Fruit fly (Drosophila melanogaster) whole organism, embryonic: ENCODE data around the gene nudC.

Source experiments
- Abd-B ChIP-seq: fragments of 200-800 bp; sonication (Bioruptor generic); optimal IDR thresholded peaks from 2 replicates; lab custom pipeline; 2018; ENCODE audit warnings: missing biosample characterization, mild to moderate bottlenecking, missing genetic modification characterization, moderate library complexity
- Ada2b ChIP-seq: fragments of 200-800 bp; sonication (Bioruptor generic); IDR thresholded peaks from 2 replicates; pipeline ENCODE4 v1.3.6; 2022; ENCODE audit warnings: missing biosample characterization, missing genetic modification characterization
- Blimp-1 ChIP-seq: fragments of 200-800 bp; sonication (Bioruptor generic); optimal IDR thresholded peaks from 3 replicates; lab custom pipeline; 2018; ENCODE audit warnings: missing biosample characterization, missing genetic modification characterization, mild to moderate bottlenecking, moderate library complexity, missing genetic modification reagents
- CG10209 ChIP-seq: fragments of 200-800 bp; sonication (Bioruptor generic); optimal IDR thresholded peaks from 3 replicates; lab custom pipeline; 2017; ENCODE audit warnings: missing biosample characterization, mild to moderate bottlenecking, missing genetic modification characterization, missing genetic modification reagents
- CG10267 ChIP-seq: fragments of 200-800 bp; sonication (Bioruptor generic); optimal IDR thresholded peaks from 2 replicates; lab custom pipeline; 2018; ENCODE audit warnings: missing biosample characterization, mild to moderate bottlenecking, missing genetic modification characterization, moderate library complexity
- CG11560 ChIP-seq: fragments of 200-800 bp; sonication (Bioruptor generic); IDR thresholded peaks from 3 replicates; pipeline ENCODE4 v1.3.6; 2022; ENCODE audit warnings: missing biosample characterization, missing genetic modification characterization
- CG11695 ChIP-seq: fragments of 200-800 bp; sonication (Bioruptor generic); IDR thresholded peaks from 3 replicates; pipeline ENCODE4 v1.3.6; 2022; ENCODE audit warnings: missing biosample characterization, missing genetic modification characterization
- CG13296 ChIP-seq: fragments of 200-800 bp; sonication (Bioruptor generic); optimal IDR thresholded peaks from 3 replicates; lab custom pipeline; 2018; ENCODE audit warnings: missing biosample characterization, mild to moderate bottlenecking, missing genetic modification characterization
- CG13424 ChIP-seq: fragments of 200-800 bp; sonication (Bioruptor generic); optimal IDR thresholded peaks from 2 replicates; lab custom pipeline; 2019; ENCODE audit warnings: missing biosample characterization, mild to moderate bottlenecking, missing genetic modification characterization, moderate library complexity
- CG15011 ChIP-seq: fragments of 200-800 bp; sonication (Bioruptor generic); optimal IDR thresholded peaks from 3 replicates; lab custom pipeline; 2018; ENCODE audit warnings: missing biosample characterization, mild to moderate bottlenecking, missing genetic modification characterization
- CG15269 ChIP-seq: fragments of 200-800 bp; sonication (Bioruptor generic); optimal IDR thresholded peaks from 2 replicates; lab custom pipeline; 2018; ENCODE audit warnings: missing biosample characterization, mild to moderate bottlenecking, missing genetic modification characterization, moderate library complexity
- CG1647 ChIP-seq: fragments of 200-800 bp; sonication (Bioruptor generic); optimal IDR thresholded peaks from 3 replicates; lab custom pipeline; 2016; ENCODE audit warnings: missing biosample characterization, missing genetic modification characterization
- CG17361 ChIP-seq: fragments of 200-800 bp; sonication (Bioruptor generic); IDR thresholded peaks from 3 replicates; pipeline ENCODE4 v1.3.6; 2022; ENCODE audit warnings: missing biosample characterization, missing genetic modification characterization
- CG30403 ChIP-seq: fragments of 200-800 bp; sonication (Bioruptor generic); optimal IDR thresholded peaks from 3 replicates; lab custom pipeline; 2016; ENCODE audit warnings: missing biosample characterization, missing genetic modification characterization
- CG6854 ChIP-seq: fragments of 200-800 bp; sonication (Bioruptor generic); optimal IDR thresholded peaks from 3 replicates; lab custom pipeline; 2017; ENCODE audit warnings: missing biosample characterization, mild to moderate bottlenecking, missing genetic modification characterization
- CG8765 ChIP-seq: fragments of 200-800 bp; sonication (Bioruptor generic); IDR thresholded peaks from 2 replicates; pipeline ENCODE4 v1.3.6; 2022; ENCODE audit warnings: missing biosample characterization, missing genetic modification characterization
- CG8924 ChIP-seq: fragments of 200-800 bp; optimal IDR thresholded peaks from 3 replicates; lab custom pipeline; 2019; ENCODE audit warnings: missing biosample characterization, mild to moderate bottlenecking, missing genetic modification characterization, moderate library complexity
- CG9727 ChIP-seq: fragments of 200-800 bp; sonication (Bioruptor generic); optimal IDR thresholded peaks from 3 replicates; lab custom pipeline; 2017; ENCODE audit warnings: missing biosample characterization, mild to moderate bottlenecking, missing genetic modification characterization
- CoRest ChIP-seq: fragments of 200-800 bp; sonication (Bioruptor generic); optimal IDR thresholded peaks from 3 replicates; lab custom pipeline; 2018; ENCODE audit warnings: missing biosample characterization, mild to moderate bottlenecking, missing genetic modification characterization, moderate library complexity
- Ets65A ChIP-seq: fragments of 200-800 bp; sonication (Bioruptor generic); peaks from one replicate; lab custom pipeline; 2016; ENCODE audit warnings: missing biosample characterization, missing genetic modification characterization
- Fer3 ChIP-seq: fragments of 200-800 bp; sonication (Bioruptor generic); optimal IDR thresholded peaks from 2 replicates; lab custom pipeline; 2018; ENCODE audit warnings: missing biosample characterization, mild to moderate bottlenecking, missing genetic modification characterization, moderate library complexity
- HLH3B ChIP-seq: fragments of 200-800 bp; sonication (Bioruptor generic); IDR thresholded peaks from 2 replicates; pipeline ENCODE4 v1.3.6; 2022; ENCODE audit warnings: missing biosample characterization, missing genetic modification characterization
- Hr51 ChIP-seq, 2 experiments: fragments of 200-800 bp; sonication (Bioruptor generic); optimal IDR thresholded peaks; 2 replicates in 1 of 2; 3 replicates in 1 of 2; lab custom pipeline; 2016 to 2018; ENCODE audit warnings: missing biosample characterization in 2 of 2, missing genetic modification characterization in 2 of 2, mild to moderate bottlenecking in 1 of 2, moderate library complexity in 1 of 2
- Hsf ChIP-seq: fragments of 200-800 bp; sonication (Bioruptor generic); optimal IDR thresholded peaks from 3 replicates; lab custom pipeline; 2016; ENCODE audit warnings: missing biosample characterization, missing genetic modification characterization
- Med ChIP-seq: fragments of 200-800 bp; sonication (Bioruptor generic); peaks from one replicate; lab custom pipeline; 2016; ENCODE audit warnings: missing biosample characterization, missing genetic modification characterization, mild to moderate bottlenecking, inconsistent platforms, moderate library complexity
- Meics ChIP-seq: fragments of 200-800 bp; sonication (Bioruptor generic); optimal IDR thresholded peaks from 2 replicates; lab custom pipeline; 2017; ENCODE audit warnings: missing biosample characterization, mild to moderate bottlenecking, missing genetic modification characterization
- Oli ChIP-seq: fragments of 200-800 bp; sonication (Bioruptor generic); optimal IDR thresholded peaks from 2 replicates; lab custom pipeline; 2018; ENCODE audit warnings: missing biosample characterization, mild to moderate bottlenecking, missing genetic modification characterization, moderate library complexity
- Ravus ChIP-seq: fragments of 200-800 bp; sonication (Bioruptor generic); IDR thresholded peaks from 2 replicates; pipeline ENCODE4 v1.3.6; 2022; ENCODE audit warnings: missing biosample characterization, missing genetic modification characterization
- Rfx ChIP-seq: fragments of 200-800 bp; sonication (Bioruptor generic); IDR thresholded peaks from 2 replicates; pipeline ENCODE4 v1.3.6; 2022; ENCODE audit warnings: missing biosample characterization, missing genetic modification characterization
- Vsx1 ChIP-seq: fragments of 200-800 bp; sonication (Bioruptor generic); optimal IDR thresholded peaks from 2 replicates; lab custom pipeline; 2017; ENCODE audit warnings: missing biosample characterization, mild to moderate bottlenecking, missing genetic modification characterization, missing genetic modification reagents
- ac ChIP-seq: fragments of 200-800 bp; sonication (Bioruptor generic); optimal IDR thresholded peaks from 3 replicates; lab custom pipeline; 2017; ENCODE audit warnings: missing biosample characterization, mild to moderate bottlenecking, missing genetic modification characterization
- al ChIP-seq: fragments of 200-800 bp; sonication (Bioruptor generic); IDR thresholded peaks from 2 replicates; pipeline ENCODE4 v1.3.6; 2022; ENCODE audit warnings: missing biosample characterization, missing genetic modification characterization
- bab2 ChIP-seq: fragments of 200-800 bp; sonication (Bioruptor generic); optimal IDR thresholded peaks from 2 replicates; lab custom pipeline; 2016; ENCODE audit warnings: missing biosample characterization, missing genetic modification characterization
- crc ChIP-seq: fragments of 200-800 bp; sonication (Bioruptor generic); optimal IDR thresholded peaks from 2 replicates; lab custom pipeline; 2016; ENCODE audit warnings: missing biosample characterization, missing genetic modification characterization
- dysf ChIP-seq: fragments of 200-800 bp; sonication (Bioruptor generic); IDR thresholded peaks from 3 replicates; pipeline ENCODE4 v1.3.6; 2022; ENCODE audit warnings: missing biosample characterization, missing genetic modification characterization
- ems ChIP-seq: fragments of 200-800 bp; sonication (Bioruptor generic); optimal IDR thresholded peaks from 3 replicates; lab custom pipeline; 2016; ENCODE audit warnings: missing biosample characterization, missing genetic modification characterization
- esg ChIP-seq: fragments of 200-800 bp; sonication (Bioruptor generic); conservative IDR thresholded peaks from 2 replicates; pipeline ENCODE4 v1.3.6; 2022; ENCODE audit warnings: missing biosample characterization, missing genetic modification characterization
- fd3F ChIP-seq: fragments of 200-800 bp; sonication (Bioruptor generic); optimal IDR thresholded peaks from 2 replicates; lab custom pipeline; 2018; ENCODE audit warnings: missing biosample characterization, mild to moderate bottlenecking, missing genetic modification characterization, moderate library complexity
- gem ChIP-seq: fragments of 200-800 bp; sonication (Bioruptor generic); optimal IDR thresholded peaks from 2 replicates; lab custom pipeline; 2019; ENCODE audit warnings: missing biosample characterization, mild to moderate bottlenecking, missing genetic modification characterization, moderate library complexity
- grau ChIP-seq: fragments of 200-800 bp; optimal IDR thresholded peaks from 3 replicates; lab custom pipeline; 2019; ENCODE audit warnings: missing biosample characterization, mild to moderate bottlenecking, missing genetic modification characterization, moderate library complexity
- kni ChIP-seq: fragments of 200-800 bp; sonication (Bioruptor generic); optimal IDR thresholded peaks from 3 replicates; lab custom pipeline; 2017; ENCODE audit warnings: mild to moderate bottlenecking, missing biosample characterization, missing genetic modification reagents, missing genetic modification characterization
- lilli ChIP-seq: fragments of 200-800 bp; sonication (Bioruptor generic); optimal IDR thresholded peaks from 3 replicates; lab custom pipeline; 2016; ENCODE audit warnings: missing biosample characterization, missing genetic modification characterization
- nerfin-1 ChIP-seq: fragments of 200-800 bp; sonication (Bioruptor generic); optimal IDR thresholded peaks from 3 replicates; lab custom pipeline; 2019; ENCODE audit warnings: missing biosample characterization, mild to moderate bottlenecking, missing genetic modification characterization, moderate library complexity
- pan ChIP-seq, 4 experiments: fragments of >200 bp in 3 of 4; fragments of 200-800 bp in 1 of 4; sonication (Bioruptor generic) in 1 of 4; optimal IDR thresholded peaks in 3 of 4; IDR thresholded peaks in 1 of 4; 2 replicates each; pipeline versions ENCODE4 v1.3.6 to Lab custom; 2017 to 2022; ENCODE audit warnings: missing biosample characterization in 2 of 4, missing genetic modification characterization in 2 of 4, mixed read lengths in 1 of 4
- ranshi ChIP-seq: fragments of 200-800 bp; sonication (Bioruptor generic); IDR thresholded peaks from 2 replicates; pipeline ENCODE4 v1.3.6; 2022; ENCODE audit warnings: missing biosample characterization, missing genetic modification characterization
- so ChIP-seq: fragments of 200-800 bp; sonication (Bioruptor generic); IDR thresholded peaks from 3 replicates; pipeline ENCODE4 v1.3.6; 2022; ENCODE audit warnings: missing biosample characterization, missing genetic modification characterization
- sob ChIP-seq: fragments of 200-800 bp; sonication (Bioruptor generic); IDR thresholded peaks from 2 replicates; pipeline ENCODE4 v1.3.6; 2022; ENCODE audit warnings: missing biosample characterization, missing genetic modification characterization
- unpg ChIP-seq: fragments of 200-800 bp; sonication (Bioruptor generic); optimal IDR thresholded peaks from 3 replicates; lab custom pipeline; 2018; ENCODE audit warnings: missing biosample characterization, mild to moderate bottlenecking, missing genetic modification characterization, moderate library complexity

The nudC gene

DNA sequence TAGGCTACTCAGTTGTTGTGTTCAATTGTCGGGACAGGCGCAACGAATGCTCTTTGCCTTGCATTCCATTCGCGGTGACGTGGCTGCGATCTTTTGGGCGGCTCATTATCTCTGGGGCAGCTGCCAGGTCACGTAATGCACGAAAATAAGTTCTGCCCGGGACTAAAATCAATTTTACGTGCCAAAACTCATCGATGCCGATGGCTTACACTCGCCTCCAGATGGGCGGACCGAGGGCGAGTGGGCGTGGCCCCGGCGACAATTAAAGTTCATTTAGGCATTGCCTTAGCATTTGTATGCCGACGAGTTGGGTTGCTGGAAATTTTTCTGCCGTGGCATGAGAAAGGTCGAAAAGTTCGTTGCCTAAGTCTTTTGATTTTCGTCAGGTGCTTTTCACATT, 31.9 kb downstream of the nudC start (continued):
- TF ChIP-seq CG11560 (0 out of 3 replicates have a peak, but pooled peaks have one; percentile 32), CG6854 (GFP tag; lab: Kevin White, UChicago) (no peak), dysf (GFP tag; lab: Robert Waterston, UW) (0 out of 3 replicates have a peak, but pooled peaks have one; percentile 8), nerfin-1 (tag; lab: Kevin White, UChicago) (no peak), CG15011 (GFP tag; lab: Kevin White, UChicago) (no peak), ac (GFP tag; lab: Kevin White, UChicago) (no peak), Ravus (GFP tag; lab: Robert Waterston, UW) (no peak), CG1647 (GFP tag; lab: Kevin White, UChicago) (no peak), CG8765 (GFP tag; lab: Robert Waterston, UW) (no peak)
- TF ChIP-seq, all 482 proteins: peak for 6

DNA sequence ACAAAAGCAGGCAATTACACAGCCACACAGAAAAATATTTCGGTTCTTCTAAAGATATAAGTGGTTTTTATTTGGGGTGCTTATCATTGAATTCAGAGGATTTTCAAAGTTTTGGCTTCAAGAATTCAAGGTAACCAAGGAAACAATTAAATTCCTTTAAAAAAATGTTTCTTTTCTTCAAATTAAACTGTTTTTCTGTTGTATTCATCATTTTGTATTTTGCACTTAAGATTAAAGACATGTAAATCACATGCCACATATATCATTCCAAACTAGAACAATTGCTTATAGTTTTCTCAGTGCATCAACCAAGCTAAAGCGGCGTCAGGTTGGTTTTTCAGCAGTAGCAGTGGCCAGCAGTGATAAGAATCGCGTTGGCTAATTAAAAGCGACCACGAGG, 35.7 kb downstream of the nudC start:
- peak; percentile 46 for TF ChIP-seq unpg (GFP tag; lab: Kevin White, UChicago)
- TF ChIP-seq Ada2b = 0 out of 2 replicates have a peak, but pooled peaks have one; percentile 11
- 0 out of 2 replicates have a peak, but pooled peaks have one; percentile 6 for TF ChIP-seq sob (GFP tag; lab: Robert Waterston, UW)
- TF ChIP-seq crc = peak; percentile 3
- TF ChIP-seq Hr51 (GFP tag; optimal IDR thresholded peaks at IDR 0.05; lab: Kevin White, UChicago) = peak in 1 of 2 experiments; percentile 35
- no peak for TF ChIP-seq CG9727 (GFP tag; lab: Kevin White, UChicago)
- peak; percentile 13 for TF ChIP-seq bab2
- TF ChIP-seq grau (tag; lab: Kevin White, UChicago) = peak; percentile 47
- TF ChIP-seq fd3F (GFP tag; lab: Kevin White, UChicago) = peak; percentile 57
- TF ChIP-seq Rfx (GFP tag; lab: Robert Waterston, UW) = peak; percentile 34; the same call in 1 of the 2 replicates
- TF ChIP-seq ranshi = 0 out of 2 replicates have a peak, but pooled peaks have one; percentile 30
- TF ChIP-seq CG10209 (GFP tag; lab: Kevin White, UChicago) = peak; percentile 9
- peak; percentile 77 for TF ChIP-seq CG15269 (tag; lab: Kevin White, UChicago)
- peak; percentile 12 for TF ChIP-seq CG10267
- TF ChIP-seq Blimp-1 (GFP tag; lab: Kevin White, UChicago) = peak; percentile 9
- TF ChIP-seq so = 0 out of 3 replicates have a peak, but pooled peaks have one; percentile 19
- TF ChIP-seq CG13424 (tag; lab: Kevin White, UChicago) = peak; percentile 55
- peak; percentile 55 for TF ChIP-seq CG13296
- TF ChIP-seq Abd-B = peak; percentile 30
- TF ChIP-seq HLH3B (GFP tag; lab: Robert Waterston, UW) = 0 out of 2 replicates have a peak, but pooled peaks have one; percentile 9
- peak; percentile 57 for TF ChIP-seq esg (GFP tag; lab: Robert Waterston, UW)
- peak; percentile 74 for TF ChIP-seq gem (tag; lab: Kevin White, UChicago)
- TF ChIP-seq Fer3 (tag; lab: Kevin White, UChicago) = peak; percentile 23
- peak; percentile 53; the same call in 1 of the 3 replicates for TF ChIP-seq CG17361 (GFP tag; lab: Robert Waterston, UW)
- peak; percentile 69 for TF ChIP-seq CG11695 (GFP tag; lab: Robert Waterston, UW)
- TF ChIP-seq Ets65A (GFP tag; lab: Kevin White, UChicago) = peak; percentile 88
- TF ChIP-seq lilli (GFP tag; lab: Kevin White, UChicago) = peak; percentile 8
- peak; percentile 75 for TF ChIP-seq Med (GFP tag; lab: Kevin White, UChicago)
- TF ChIP-seq Hsf (GFP tag; lab: Kevin White, UChicago) = peak; percentile 6
- peak; percentile 61 for TF ChIP-seq Meics (GFP tag; lab: Kevin White, UChicago)
- peak; percentile 78 for TF ChIP-seq Vsx1
- TF ChIP-seq CG30403 = peak; percentile 44
- TF ChIP-seq CG8924 (tag; lab: Kevin White, UChicago) = peak; percentile 34
- peak; percentile 58 for TF ChIP-seq CoRest (tag; lab: Kevin White, UChicago)
- peak; percentile 27 for TF ChIP-seq Oli (tag; lab: Kevin White, UChicago)
- TF ChIP-seq ems (GFP tag; lab: Kevin White, UChicago) = peak; percentile 20
- TF ChIP-seq kni (GFP tag; lab: Kevin White, UChicago) = no peak
- TF ChIP-seq pan (optimal IDR thresholded peaks at IDR 0.05; lab: Kevin White, UChicago) = no peak
- TF ChIP-seq pan (GFP tag; optimal IDR thresholded peaks at IDR 0.05 in 1 of 2, IDR thresholded peaks at IDR 0.05 in 1 of 2) = no peak
- TF ChIP-seq al = peak; percentile 38; the same call in 1 of the 2 replicates
